Fruit fly (Drosophila melanogaster) whole organism, prepupa: Measurements from ENCODE around the gene CG11131.

Source experiments
- Blimp-1 ChIP-seq: fragments of 200-800 bp; sonication (Bioruptor generic); optimal IDR thresholded peaks from 3 replicates; lab custom pipeline; 2017; ENCODE audit warnings: missing biosample characterization, missing genetic modification characterization, mild to moderate bottlenecking, moderate library complexity, missing genetic modification reagents
- CG32006 ChIP-seq: fragments of 200-800 bp; sonication (Bioruptor generic); optimal IDR thresholded peaks from 3 replicates; lab custom pipeline; 2017; ENCODE audit warnings: missing biosample characterization, mild to moderate bottlenecking, missing genetic modification characterization
- CG6163 ChIP-seq: fragments of 200-800 bp; sonication (Bioruptor generic); IDR thresholded peaks from 3 replicates; pipeline ENCODE4 v1.3.6; 2022; ENCODE audit warnings: missing biosample characterization, missing genetic modification characterization
- CG8632 ChIP-seq: fragments of 200-800 bp; sonication (Bioruptor generic); optimal IDR thresholded peaks from 3 replicates; lab custom pipeline; 2016; ENCODE audit warnings: missing biosample characterization, missing genetic modification characterization
- Eip78C ChIP-seq: fragments of 200-800 bp; sonication (Bioruptor generic); peaks from one replicate; lab custom pipeline; 2016; ENCODE audit warnings: missing biosample characterization, missing genetic modification characterization
- Eip93F ChIP-seq: fragments of 200-800 bp; sonication (Bioruptor generic); optimal IDR thresholded peaks from 2 replicates; lab custom pipeline; 2016; ENCODE audit warnings: missing biosample characterization, mild to moderate bottlenecking, missing genetic modification characterization
- Gug ChIP-seq: fragments of 200-800 bp; sonication (Bioruptor generic); IDR thresholded peaks from 2 replicates; pipeline ENCODE4 v1.3.6; 2022; ENCODE audit warnings: missing biosample characterization, missing genetic modification characterization
- Met ChIP-seq: fragments of 200-800 bp; sonication (Bioruptor generic); optimal IDR thresholded peaks from 3 replicates; lab custom pipeline; 2016; ENCODE audit warnings: missing biosample characterization, missing genetic modification characterization
- Sox102F ChIP-seq: fragments of 200-800 bp; sonication (Bioruptor generic); optimal IDR thresholded peaks from 2 replicates; lab custom pipeline; 2016; ENCODE audit warnings: missing biosample characterization, mild to moderate bottlenecking, missing genetic modification characterization
- Sox15 ChIP-seq: fragments of 200-800 bp; sonication (Bioruptor generic); optimal IDR thresholded peaks from 3 replicates; lab custom pipeline; 2016; ENCODE audit warnings: missing biosample characterization, missing genetic modification characterization
- acj6 ChIP-seq: fragments of 200-800 bp; sonication (Bioruptor generic); optimal IDR thresholded peaks from 3 replicates; lab custom pipeline; 2016; ENCODE audit warnings: missing biosample characterization, missing genetic modification characterization
- lz ChIP-seq: fragments of 200-800 bp; sonication (Bioruptor generic); optimal IDR thresholded peaks from 3 replicates; lab custom pipeline; 2016; ENCODE audit warnings: missing biosample characterization, missing genetic modification characterization
- salr ChIP-seq, 2 experiments: fragments of 200-800 bp; sonication (Bioruptor generic); optimal IDR thresholded peaks; 3 replicates each; lab custom pipeline; 2016 to 2018; ENCODE audit warnings: missing biosample characterization in 2 of 2, missing genetic modification characterization in 2 of 2, mild to moderate bottlenecking in 1 of 2
- ss ChIP-seq, 2 experiments: fragments of 200-800 bp; sonication (Bioruptor generic); optimal IDR thresholded peaks; 2 replicates in 1 of 2; 3 replicates in 1 of 2; lab custom pipeline; 2017 to 2018; ENCODE audit warnings: mild to moderate bottlenecking in 2 of 2, missing biosample characterization in 2 of 2, missing genetic modification characterization in 2 of 2, moderate library complexity in 1 of 2

DNA sequence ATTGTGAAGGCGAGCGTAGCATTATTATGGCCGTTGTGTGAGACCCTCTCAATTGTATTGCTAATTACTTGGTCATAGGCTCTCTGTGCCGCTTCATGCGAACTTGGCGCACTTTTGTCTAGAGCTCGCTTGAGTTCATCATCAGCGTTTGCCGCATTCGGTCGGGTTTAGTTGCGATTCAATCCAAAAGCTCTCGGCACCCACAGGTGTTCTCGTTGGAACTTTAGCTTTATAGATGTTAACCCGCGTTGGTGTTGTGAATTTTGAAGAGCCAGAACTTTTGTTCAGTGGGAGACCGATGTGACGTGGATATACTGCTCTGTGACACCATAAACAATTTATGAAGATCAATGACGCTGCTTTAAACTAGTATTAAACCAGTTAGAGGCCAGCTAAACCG, 17.6 kb upstream of the CG11131 start, which contains the start of gene slif:
- no peak for TF ChIP-seq ss (GFP tag; optimal IDR thresholded peaks at IDR 0.05; lab: Kevin White, UChicago)
- TF ChIP-seq Sox102F (GFP tag; lab: Kevin White, UChicago), result no peak
- no peak for TF ChIP-seq salr (GFP tag; optimal IDR thresholded peaks at IDR 0.05; lab: Kevin White, UChicago)
- TF ChIP-seq Blimp-1, result no peak
- TF ChIP-seq acj6 (GFP tag; lab: Kevin White, UChicago), result no peak
- TF ChIP-seq CG6163, result no peak
- TF ChIP-seq Sox15 (GFP tag; lab: Kevin White, UChicago), result no peak
- no peak for TF ChIP-seq lz (GFP tag; lab: Kevin White, UChicago)
- no peak for TF ChIP-seq CG8632 (GFP tag; lab: Kevin White, UChicago)
- TF ChIP-seq Met (GFP tag; lab: Kevin White, UChicago), result no peak
- no peak for TF ChIP-seq Eip78C (GFP tag; lab: Kevin White, UChicago)
- no peak for TF ChIP-seq CG32006 (GFP tag; lab: Kevin White, UChicago)
- no peak for TF ChIP-seq Eip93F
- TF ChIP-seq Gug (GFP tag; lab: Robert Waterston, UW), result no peak
